Worm (Caenorhabditis elegans) whole organism, mixed stage, embryonic: Measurements from ENCODE around the gene nlp-30.

Source experiments
- ces-1 ChIP-seq: fragments of 150-350 bp; optimal IDR thresholded peaks from 2 replicates; lab custom pipeline; 2014; ENCODE audit warnings: missing biosample characterization, missing genetic modification reagents, missing genetic modification characterization
- snpc-4 ChIP-seq: fragments of 150-350 bp; optimal IDR thresholded peaks from 2 replicates; lab custom pipeline; 2014; ENCODE audit warnings: missing biosample characterization, missing genetic modification characterization

DNA sequence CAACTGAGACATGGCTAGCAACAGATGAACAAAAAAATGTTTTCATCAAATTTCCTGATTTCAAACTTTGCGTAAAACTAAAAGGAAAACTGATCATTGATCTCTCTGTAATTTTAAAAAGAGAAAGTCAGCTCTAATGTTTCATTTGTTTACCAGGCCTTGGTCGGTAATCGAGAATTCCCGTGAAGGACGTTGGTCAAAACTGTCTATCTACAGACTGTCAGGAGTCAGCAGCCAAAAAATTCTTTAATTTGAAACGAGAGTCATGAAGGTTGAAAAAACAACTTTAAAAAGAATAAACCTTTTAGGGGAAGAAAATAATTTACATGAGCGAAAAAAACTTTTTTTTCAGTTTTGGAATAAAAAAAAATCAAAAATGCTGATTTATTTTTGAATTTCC is 3.3 kb downstream of the nlp-30 start:
- TF ChIP-seq snpc-4 (tag; lab: Kevin White, UChicago) (no peak), ces-1 (no peak)
